Worm (Caenorhabditis elegans) whole organism, L2 larva: ENCODE results near the gene idpp-2.

Source experiments
- crh-2 ChIP-seq: sonication (generic microtip); optimal IDR thresholded peaks from 2 replicates; lab custom pipeline; 2017; ENCODE audit warnings: missing biosample characterization, missing genetic modification characterization
- lin-11 ChIP-seq: fragments of 150-350 bp; sonication (generic microtip); optimal IDR thresholded peaks from 2 replicates; lab custom pipeline; 2014; ENCODE audit warnings: missing biosample characterization, missing genetic modification characterization, inconsistent platforms, mixed read lengths
- nhr-77 ChIP-seq: fragments of 150-350 bp; optimal IDR thresholded peaks from 2 replicates; lab custom pipeline; 2014; ENCODE audit warnings: missing biosample characterization, missing genetic modification characterization
- snpc-4 ChIP-seq: fragments of 150-350 bp; optimal IDR thresholded peaks from 2 replicates; lab custom pipeline; 2014; ENCODE audit warnings: missing biosample characterization, missing genetic modification characterization
- unc-62 ChIP-seq: fragments of 150-350 bp; optimal IDR thresholded peaks from 2 replicates; lab custom pipeline; 2014; ENCODE audit warnings: missing biosample characterization, missing genetic modification reagents, missing genetic modification characterization
- ztf-4 ChIP-seq: fragments of 150-350 bp; optimal IDR thresholded peaks from 2 replicates; lab custom pipeline; 2014; ENCODE audit warnings: missing biosample characterization, missing genetic modification characterization

ce11 chrV:7778-8445, 6.5 kb downstream of the idpp-2 start, which contains the start of gene ife-3:
- TF ChIP-seq ztf-4: no peak
- TF ChIP-seq snpc-4 (tag; lab: Kevin White, UChicago): peak; percentile 5
- no peak for TF ChIP-seq unc-62 (GFP tag; lab: Kevin White, UChicago)
- no peak for TF ChIP-seq nhr-77 (tag; lab: Kevin White, UChicago)
- TF ChIP-seq crh-2 (tag; lab: Kevin White, UChicago): peak; percentile 36
- TF ChIP-seq lin-11 (tag; lab: Kevin White, UChicago): no peak
